Fruit fly (Drosophila melanogaster) whole organism, embryonic: ENCODE results near the gene bnl.

ENCODE experiments used
- Atf6 ChIP-seq: fragments of 200-800 bp; sonication (Bioruptor generic); IDR thresholded peaks from 2 replicates; pipeline ENCODE4 v1.3.6; 2022; ENCODE audit warnings: missing biosample characterization, missing genetic modification characterization
- Awh ChIP-seq: fragments of 200-800 bp; sonication (Bioruptor generic); IDR thresholded peaks from 2 replicates; pipeline ENCODE4, ENCODE4 v1.3.6; 2022; ENCODE audit warnings: missing biosample characterization, missing genetic modification characterization
- Bdp1 ChIP-seq: fragments of 200-800 bp; sonication (Bioruptor generic); optimal IDR thresholded peaks from 3 replicates; lab custom pipeline; 2016; ENCODE audit warnings: missing biosample characterization, missing genetic modification characterization
- C15 ChIP-seq: fragments of 200-800 bp; sonication (Bioruptor generic); IDR thresholded peaks from 3 replicates; pipeline ENCODE4 v1.3.6; 2022; ENCODE audit warnings: missing biosample characterization, missing genetic modification characterization
- CG11696 ChIP-seq: fragments of 200-800 bp; sonication (Bioruptor generic); IDR thresholded peaks from 2 replicates; pipeline ENCODE4 v1.3.6; 2022; ENCODE audit warnings: missing biosample characterization, missing genetic modification characterization
- CG13287 ChIP-seq: fragments of 200-800 bp; sonication (Bioruptor generic); IDR thresholded peaks from 2 replicates; pipeline ENCODE4 v1.3.6; 2022; ENCODE audit warnings: missing biosample characterization, missing genetic modification characterization; ENCODE audit not compliant: partially characterized antibody
- CG14710 ChIP-seq: fragments of 200-800 bp; sonication (Bioruptor generic); optimal IDR thresholded peaks from 3 replicates; lab custom pipeline; 2019; ENCODE audit warnings: missing biosample characterization, mild to moderate bottlenecking, missing genetic modification characterization, moderate library complexity
- CG14860 ChIP-seq: fragments of 200-800 bp; sonication (Bioruptor generic); IDR thresholded peaks from 3 replicates; pipeline ENCODE4 v1.3.6; 2022; ENCODE audit warnings: missing biosample characterization, missing genetic modification characterization; ENCODE audit not compliant: partially characterized antibody
- CG16813 ChIP-seq: fragments of 200-800 bp; sonication (Bioruptor generic); IDR thresholded peaks from 3 replicates; pipeline ENCODE4 v1.3.6; 2022; ENCODE audit warnings: missing biosample characterization, missing genetic modification characterization; ENCODE audit not compliant: partially characterized antibody
- CG1832 ChIP-seq: fragments of 200-800 bp; sonication (Bioruptor generic); optimal IDR thresholded peaks from 2 replicates; lab custom pipeline; 2017; ENCODE audit warnings: missing biosample characterization, mild to moderate bottlenecking, missing genetic modification characterization, inconsistent platforms
- CG42726 ChIP-seq: fragments of 200-800 bp; sonication (Bioruptor generic); IDR thresholded peaks from 2 replicates; pipeline ENCODE4 v1.3.6; 2022; ENCODE audit warnings: missing biosample characterization, missing genetic modification characterization; ENCODE audit not compliant: partially characterized antibody
- CG6683 ChIP-seq: fragments of 200-800 bp; sonication (Bioruptor generic); optimal IDR thresholded peaks from 2 replicates; lab custom pipeline; 2017; ENCODE audit warnings: missing biosample characterization, mild to moderate bottlenecking, missing genetic modification characterization, missing genetic modification reagents
- CG6791 ChIP-seq: fragments of 200-800 bp; sonication (Bioruptor generic); IDR thresholded peaks from 3 replicates; pipeline ENCODE4 v1.3.6; 2022; ENCODE audit warnings: missing biosample characterization, missing genetic modification characterization; ENCODE audit not compliant: partially characterized antibody
- CG7987 ChIP-seq: fragments of 200-800 bp; sonication (Bioruptor generic); optimal IDR thresholded peaks from 2 replicates; lab custom pipeline; 2018; ENCODE audit warnings: missing biosample characterization, mild to moderate bottlenecking, missing genetic modification characterization, moderate library complexity
- CG9817 ChIP-seq: fragments of 200-800 bp; sonication (Bioruptor generic); optimal IDR thresholded peaks from 2 replicates; lab custom pipeline; 2018; ENCODE audit warnings: missing biosample characterization, mild to moderate bottlenecking, missing genetic modification characterization, moderate library complexity
- Dbx ChIP-seq: fragments of 200-800 bp; sonication (Bioruptor generic); IDR thresholded peaks from 3 replicates; pipeline ENCODE4 v1.3.6; 2022; ENCODE audit warnings: missing biosample characterization, missing genetic modification characterization
- Dll ChIP-seq: fragments of 200-800 bp; sonication (Bioruptor generic); IDR thresholded peaks from 4 replicates; pipeline ENCODE4 v1.3.6; 2022; ENCODE audit warnings: missing biosample characterization, missing genetic modification characterization; ENCODE audit not compliant: partially characterized antibody
- Drgx ChIP-seq: fragments of 200-800 bp; sonication (Bioruptor generic); IDR thresholded peaks from 2 replicates; pipeline ENCODE4 v1.3.6; 2022; ENCODE audit warnings: missing biosample characterization, missing genetic modification characterization
- E2f1 ChIP-seq: fragments of 200-800 bp; sonication (Bioruptor generic); IDR thresholded peaks from 2 replicates; pipeline ENCODE4 v1.3.6; 2022; ENCODE audit warnings: missing biosample characterization, missing genetic modification characterization
- Fer3 ChIP-seq: fragments of 200-800 bp; sonication (Bioruptor generic); optimal IDR thresholded peaks from 2 replicates; lab custom pipeline; 2018; ENCODE audit warnings: missing biosample characterization, mild to moderate bottlenecking, missing genetic modification characterization, moderate library complexity
- HmgD ChIP-seq: fragments of 200-800 bp; sonication (Bioruptor generic); optimal IDR thresholded peaks from 3 replicates; lab custom pipeline; 2016; ENCODE audit warnings: missing biosample characterization, missing genetic modification characterization
- Meics ChIP-seq: fragments of 200-800 bp; sonication (Bioruptor generic); optimal IDR thresholded peaks from 2 replicates; lab custom pipeline; 2017; ENCODE audit warnings: missing biosample characterization, mild to moderate bottlenecking, missing genetic modification characterization
- Opbp ChIP-seq: fragments of 200-800 bp; sonication (Bioruptor generic); IDR thresholded peaks from 3 replicates; pipeline ENCODE4 v1.3.6; 2022; ENCODE audit warnings: missing biosample characterization, missing genetic modification characterization; ENCODE audit not compliant: partially characterized antibody
- Pdp1 ChIP-seq, 2 experiments: fragments of 200-800 bp; sonication (Bioruptor generic); optimal IDR thresholded peaks; 3 replicates each; lab custom pipeline; 2016; ENCODE audit warnings: missing biosample characterization in 2 of 2, missing genetic modification characterization in 2 of 2, mild to moderate bottlenecking in 1 of 2, moderate library complexity in 1 of 2
- Spps ChIP-seq: fragments of 200-800 bp; sonication (Bioruptor generic); optimal IDR thresholded peaks from 2 replicates; lab custom pipeline; 2018; ENCODE audit warnings: missing biosample characterization, mild to moderate bottlenecking, missing genetic modification characterization
- Stat92E ChIP-seq, 3 experiments: fragments of >200 bp in 2 of 3; fragments of 200-800 bp in 1 of 3; sonication (Bioruptor generic) in 1 of 3; optimal IDR thresholded peaks; 2 replicates each; lab custom pipeline; 2017 to 2019; ENCODE audit warnings: missing biosample characterization in 3 of 3, missing genetic modification characterization in 3 of 3, mild to moderate bottlenecking in 1 of 3, moderate library complexity in 1 of 3
- ac ChIP-seq: fragments of 200-800 bp; sonication (Bioruptor generic); optimal IDR thresholded peaks from 3 replicates; lab custom pipeline; 2017; ENCODE audit warnings: missing biosample characterization, mild to moderate bottlenecking, missing genetic modification characterization
- bbx ChIP-seq: fragments of 200-800 bp; sonication (Bioruptor generic); IDR thresholded peaks from 2 replicates; pipeline ENCODE4 v1.3.6; 2022; ENCODE audit warnings: missing biosample characterization, missing genetic modification characterization; ENCODE audit not compliant: partially characterized antibody
- chinmo ChIP-seq: fragments of 200-800 bp; sonication (Bioruptor generic); IDR thresholded peaks from 4 replicates; pipeline ENCODE4 v1.3.6; 2022; ENCODE audit warnings: missing biosample characterization, missing genetic modification characterization; ENCODE audit not compliant: partially characterized antibody
- fd102C ChIP-seq: fragments of 200-800 bp; sonication (Bioruptor generic); optimal IDR thresholded peaks from 2 replicates; lab custom pipeline; 2018; ENCODE audit warnings: missing biosample characterization, mild to moderate bottlenecking, missing genetic modification characterization, moderate library complexity
- hb ChIP-seq: fragments of 200-800 bp; sonication (Bioruptor generic); IDR thresholded peaks from 3 replicates; pipeline ENCODE4 v1.3.6; 2022; ENCODE audit warnings: missing biosample characterization, missing genetic modification characterization; ENCODE audit not compliant: partially characterized antibody
- inv ChIP-seq: fragments of 200-800 bp; sonication (Bioruptor generic); IDR thresholded peaks from 2 replicates; pipeline ENCODE4 v1.3.6; 2022; ENCODE audit warnings: missing biosample characterization, missing genetic modification characterization; ENCODE audit not compliant: partially characterized antibody
- knrl ChIP-seq: fragments of 200-800 bp; sonication (Bioruptor generic); IDR thresholded peaks from 3 replicates; pipeline ENCODE4 v1.3.6; 2022; ENCODE audit warnings: missing biosample characterization, missing genetic modification characterization; ENCODE audit not compliant: partially characterized antibody
- mld ChIP-seq: fragments of 200-800 bp; sonication (Bioruptor generic); IDR thresholded peaks from 3 replicates; pipeline ENCODE4 v1.3.6; 2022; ENCODE audit warnings: missing biosample characterization, missing genetic modification characterization; ENCODE audit not compliant: partially characterized antibody
- nerfin-2 ChIP-seq: fragments of 200-800 bp; sonication (Bioruptor generic); IDR thresholded peaks from 2 replicates; pipeline ENCODE4 v1.3.6; 2022; ENCODE audit warnings: missing biosample characterization, missing genetic modification characterization; ENCODE audit not compliant: partially characterized antibody
- peb ChIP-seq: fragments of 200-800 bp; sonication (Bioruptor generic); IDR thresholded peaks from 2 replicates; pipeline ENCODE4 v1.3.6; 2022; ENCODE audit warnings: missing biosample characterization, missing genetic modification characterization
- pita ChIP-seq: fragments of 200-800 bp; sonication (Bioruptor generic); optimal IDR thresholded peaks from 2 replicates; lab custom pipeline; 2017; ENCODE audit warnings: missing biosample characterization, mild to moderate bottlenecking, missing genetic modification characterization
- sc ChIP-seq, 3 experiments: fragments of >200 bp in 2 of 3; fragments of 200-800 bp in 1 of 3; sonication (Bioruptor generic) in 1 of 3; optimal IDR thresholded peaks; 2 replicates in 2 of 3; 3 replicates in 1 of 3; lab custom pipeline; 2017; ENCODE audit warnings: mild to moderate bottlenecking in 1 of 3, missing biosample characterization in 1 of 3, missing genetic modification characterization in 1 of 3, missing genetic modification reagents in 1 of 3
- sqz ChIP-seq: fragments of 200-800 bp; sonication (Bioruptor generic); optimal IDR thresholded peaks from 3 replicates; lab custom pipeline; 2018; ENCODE audit warnings: missing biosample characterization, mild to moderate bottlenecking, missing genetic modification characterization
- stc ChIP-seq: fragments of 200-800 bp; sonication (Bioruptor generic); IDR thresholded peaks from 2 replicates; pipeline ENCODE4 v1.3.6; 2022; ENCODE audit warnings: missing biosample characterization, missing genetic modification characterization
- tap ChIP-seq: fragments of 200-800 bp; optimal IDR thresholded peaks from 3 replicates; lab custom pipeline; 2019; ENCODE audit warnings: missing biosample characterization, mild to moderate bottlenecking, missing genetic modification characterization, moderate library complexity
- toy ChIP-seq: fragments of 200-800 bp; sonication (Bioruptor generic); IDR thresholded peaks from 2 replicates; pipeline ENCODE4 v1.3.6; 2022; ENCODE audit warnings: missing biosample characterization, missing genetic modification characterization
- vnd ChIP-seq: fragments of 200-800 bp; sonication (Bioruptor generic); IDR thresholded peaks from 3 replicates; pipeline ENCODE4 v1.3.6; 2022; ENCODE audit warnings: missing biosample characterization, missing genetic modification characterization; ENCODE audit not compliant: partially characterized antibody
- vvl ChIP-seq: fragments of 200-800 bp; sonication (Bioruptor generic); IDR thresholded peaks from 2 replicates; pipeline ENCODE4 v1.3.6; 2022; ENCODE audit warnings: missing biosample characterization, missing genetic modification characterization
- zen2 ChIP-seq: fragments of 200-800 bp; sonication (Bioruptor generic); IDR thresholded peaks from 3 replicates; pipeline ENCODE4 v1.3.6; 2022; ENCODE audit warnings: missing biosample characterization, missing genetic modification characterization; ENCODE audit not compliant: partially characterized antibody

bnl gene

DNA sequence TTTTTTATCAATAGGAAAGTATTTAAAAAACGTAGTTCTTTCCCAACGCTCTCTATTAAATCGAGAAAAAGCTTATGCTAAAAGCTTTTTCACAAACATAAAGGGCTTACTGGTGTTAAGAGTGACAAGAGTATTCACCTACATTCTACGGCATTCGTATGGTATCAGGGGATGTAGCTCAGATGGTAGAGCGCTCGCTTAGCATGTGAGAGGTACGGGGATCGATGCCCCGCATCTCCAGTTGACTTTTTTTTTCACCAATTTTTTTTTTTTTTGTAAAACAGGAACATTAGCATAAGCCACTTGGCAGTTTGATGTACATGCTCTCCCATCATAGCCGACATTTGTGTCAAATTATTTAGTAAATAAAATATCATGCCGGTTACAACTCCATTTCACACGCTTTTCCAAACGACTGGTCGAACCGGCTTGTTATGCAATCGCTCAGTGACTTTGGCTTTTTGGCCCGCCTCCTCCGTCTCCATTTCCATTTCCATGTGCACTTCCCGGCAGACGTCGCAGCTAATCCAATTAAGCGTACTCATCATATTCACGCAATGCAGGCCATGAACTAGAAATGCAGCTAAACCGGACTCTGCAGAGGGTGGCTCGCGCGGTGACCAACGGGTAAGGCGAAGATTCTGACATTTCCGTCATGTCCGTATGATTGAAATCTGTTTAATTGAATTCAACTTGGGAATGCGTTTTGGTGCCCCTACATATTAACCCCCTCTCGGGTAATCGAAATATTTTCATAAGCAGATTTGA, 45.6 kb downstream of the bnl start (continued):
- TF ChIP-seq peb (GFP tag; lab: Robert Waterston, UW): no peak
- peak; percentile 95 for TF ChIP-seq mld (GFP tag; lab: Robert Waterston, UW)
- TF ChIP-seq tap (tag; lab: Kevin White, UChicago): no peak
- peak; percentile 83 for TF ChIP-seq hb (GFP tag; lab: Robert Waterston, UW)
- peak; percentile 90 for TF ChIP-seq CG14860 (GFP tag; lab: Robert Waterston, UW)
- TF ChIP-seq pita (GFP tag; lab: Kevin White, UChicago): no peak
- TF ChIP-seq nerfin-2 (GFP tag; lab: Robert Waterston, UW): peak; percentile 94
- peak in 1 of 3 experiments; percentile 7 for TF ChIP-seq Stat92E (GFP tag; optimal IDR thresholded peaks at IDR 0.05; lab: Kevin White, UChicago)
- TF ChIP-seq Drgx (GFP tag; lab: Robert Waterston, UW): no peak
- no peak for TF ChIP-seq C15 (GFP tag; lab: Robert Waterston, UW)
- TF ChIP-seq Fer3 (tag; lab: Kevin White, UChicago): no peak
- TF ChIP-seq Atf6 (GFP tag; lab: Robert Waterston, UW): 0 out of 2 replicates have a peak, but pooled peaks have one; percentile 39
- peak; percentile 78; the same call in 2 of the 3 replicates for TF ChIP-seq vnd (GFP tag; lab: Robert Waterston, UW)
- no peak for TF ChIP-seq sc (optimal IDR thresholded peaks at IDR 0.05; lab: Kevin White, UChicago)
- TF ChIP-seq sc (GFP tag; optimal IDR thresholded peaks at IDR 0.05; lab: Kevin White, UChicago): no peak
- TF ChIP-seq fd102C (GFP tag; lab: Kevin White, UChicago): peak; percentile 25
- TF ChIP-seq vvl: peak; percentile 53; the same call in 1 of the 2 replicates
- TF ChIP-seq Dbx (GFP tag; lab: Robert Waterston, UW): 0 out of 3 replicates have a peak, but pooled peaks have one; percentile 8
- no peak for TF ChIP-seq CG14710
- TF ChIP-seq inv: peak; percentile 63
- TF ChIP-seq CG6791: peak; percentile 95
- no peak for TF ChIP-seq CG6683 (GFP tag; lab: Kevin White, UChicago)
- TF ChIP-seq CG16813: peak; percentile 90
- peak; percentile 32; the same call in 1 of the 2 replicates for TF ChIP-seq CG13287 (GFP tag; lab: Robert Waterston, UW)
- TF ChIP-seq Spps (tag; lab: Kevin White, UChicago): no peak
- peak; percentile 79 for TF ChIP-seq knrl
- peak; percentile 48 for TF ChIP-seq sqz (GFP tag; lab: Kevin White, UChicago)
- TF ChIP-seq Opbp (GFP tag; lab: Robert Waterston, UW): peak; percentile 92
- no peak for TF ChIP-seq Meics (GFP tag; lab: Kevin White, UChicago)
- TF ChIP-seq chinmo (GFP tag; lab: Robert Waterston, UW): 0 out of 4 replicates have a peak, but pooled peaks have one; percentile 64
- no peak for TF ChIP-seq CG7987
- TF ChIP-seq zen2 (GFP tag; lab: Robert Waterston, UW): peak; percentile 73; the same call in 2 of the 3 replicates
- 0 out of 2 replicates have a peak, but pooled peaks have one; percentile 39 for TF ChIP-seq Awh
- TF ChIP-seq Bdp1 (GFP tag; lab: Kevin White, UChicago): peak; percentile 99
- no peak for TF ChIP-seq CG1832 (GFP tag; lab: Kevin White, UChicago)
- TF ChIP-seq E2f1 (GFP tag; lab: Robert Waterston, UW): no peak
- peak; percentile 92 for TF ChIP-seq bbx (GFP tag; lab: Robert Waterston, UW)
- no peak for TF ChIP-seq ac (GFP tag; lab: Kevin White, UChicago)
- TF ChIP-seq CG11696 (GFP tag; lab: Robert Waterston, UW): no peak
- peak; percentile 80; the same call in 1 of the 2 replicates for TF ChIP-seq CG42726
- no peak for TF ChIP-seq CG9817 (tag; lab: Kevin White, UChicago)
- TF ChIP-seq toy: no peak
- TF ChIP-seq Pdp1 (GFP tag; optimal IDR thresholded peaks at IDR 0.05; lab: Kevin White, UChicago): peak in 1 of 2 experiments; percentile 94
- TF ChIP-seq HmgD: no peak
- TF ChIP-seq stc (GFP tag; lab: Robert Waterston, UW): 0 out of 2 replicates have a peak, but pooled peaks have one; percentile 12
- peak; percentile 64; the same call in 3 of the 4 replicates for TF ChIP-seq Dll (GFP tag; lab: Robert Waterston, UW)
